Worm (Caenorhabditis elegans): ENCODE results near the gene kdin-1.
A peak's percentile ranks its signal among the peaks of the same experiment; 100 is the strongest.

Gene kdin-1

ce11 chrIV:11062984-11063613 lies 24.6 kb downstream of the kdin-1 start:
- TF ChIP-seq madf-3 (GFP tag; IDR thresholded peaks at IDR 0.05) = 0 out of 2 replicates have a peak, but pooled peaks have one; percentile 3
- no peak for TF ChIP-seq nhr-179 (tag; optimal IDR thresholded peaks at IDR 0.05)
- no peak for TF ChIP-seq egl-18 (GFP tag; IDR thresholded peaks at IDR 0.05)
- TF ChIP-seq sea-2 (GFP tag; IDR thresholded peaks at IDR 0.05) = no peak

- TF ChIP-seq cebp-1 (GFP tag; IDR thresholded peaks at IDR 0.05) (no peak), cebp-1 (tag; optimal IDR thresholded peaks at IDR 0.05) (no peak)
These were observed 25.5 kb downstream of the kdin-1 start, which contains the start of gene ttr-16 for ce11 chrIV:11063962-11064361. ttr-16 (minus strand) TSS chrIV:11064137.

ce11 chrIV:11067003-11067402 lies 28.5 kb downstream of the kdin-1 start, which contains the start of gene ttr-17:
ttr-17 (minus strand) TSS chrIV:11067026.
- TF ChIP-seq lin-40 (tag; optimal IDR thresholded peaks at IDR 0.05) (no peak), ccch-3 (GFP tag; optimal IDR thresholded peaks at IDR 0.05) (no peak), pbrm-1 (GFP tag; IDR thresholded peaks at IDR 0.05) (no peak), tbp1 (GFP tag; optimal IDR thresholded peaks at IDR 0.05) (no peak), F57A8.1 (GFP tag; optimal IDR thresholded peaks at IDR 0.05) (no peak), ztf-22 (GFP tag; optimal IDR thresholded peaks at IDR 0.05) (no peak), F39B2.1 (GFP tag; IDR thresholded peaks at IDR 0.05) (no peak)

ce11 chrIV:11068314-11068713 lies 29.9 kb downstream of the kdin-1 start:
- TF ChIP-seq hrde-1 (tag; optimal IDR thresholded peaks at IDR 0.05; ENCODE audit: borderline replicate concordance) = no peak
- no peak for TF ChIP-seq hsf-1 (GFP tag; IDR thresholded peaks at IDR 0.05)
- no peak for TF ChIP-seq ztf-18 (tag; optimal IDR thresholded peaks at IDR 0.05)
- no peak for TF ChIP-seq nfya-1 (tag; optimal IDR thresholded peaks at IDR 0.05; ENCODE audit: borderline replicate concordance, insufficient read depth)
- TF ChIP-seq hmg-20 (GFP tag; IDR thresholded peaks at IDR 0.05) = no peak
- TF ChIP-seq egl-44 (GFP tag; IDR thresholded peaks at IDR 0.05) = no peak
- TF ChIP-seq lin-54 (GFP tag; optimal IDR thresholded peaks at IDR 0.05) = no peak
- TF ChIP-seq snpc-4 (GFP tag; optimal IDR thresholded peaks at IDR 0.05) = no peak
- no peak for TF ChIP-seq snpc-4 (tag; optimal IDR thresholded peaks at IDR 0.05)

ce11 chrIV:11070895-11071294 lies 32.4 kb downstream of the kdin-1 start:
- TF ChIP-seq ceh-27 (GFP tag; optimal IDR thresholded peaks at IDR 0.05) (peak; percentile 5), ZK185.1 (tag; optimal IDR thresholded peaks at IDR 0.05; ENCODE audit: poor library complexity, severe bottlenecking) (peak; percentile 32)

ce11 chrIV:11078482-11078881 lies 40.0 kb downstream of the kdin-1 start, which contains the start of gene Y5F2A.4:
Y5F2A.4 (minus strand) TSS chrIV:11078582.
- TF ChIP-seq madf-6 (GFP tag; IDR thresholded peaks at IDR 0.05) (no peak), mcd-1 (GFP tag; IDR thresholded peaks at IDR 0.05) (no peak), hlh-12 (tag; optimal IDR thresholded peaks at IDR 0.05) (no peak), F49E8.2 (tag; optimal IDR thresholded peaks at IDR 0.05; ENCODE audit: insufficient read depth) (no peak), akir-1 (GFP tag; optimal IDR thresholded peaks at IDR 0.05) (no peak), die-1 (tag; optimal IDR thresholded peaks at IDR 0.05) (no peak), sdz-38 (tag; optimal IDR thresholded peaks at IDR 0.05) (no peak), ets-4 (GFP tag; optimal IDR thresholded peaks at IDR 0.05) (no peak), snpc-4 (GFP tag; optimal IDR thresholded peaks at IDR 0.05) (no peak), snpc-4 (tag; optimal IDR thresholded peaks at IDR 0.05) (no peak), ceh-100 (GFP tag; IDR thresholded peaks at IDR 0.05) (no peak)
